Worm (Caenorhabditis elegans): ENCODE measurements around the gene arr-1.
A peak's percentile ranks its signal among the peaks of the same experiment; 100 is the strongest.

The arr-1 gene

DNA sequence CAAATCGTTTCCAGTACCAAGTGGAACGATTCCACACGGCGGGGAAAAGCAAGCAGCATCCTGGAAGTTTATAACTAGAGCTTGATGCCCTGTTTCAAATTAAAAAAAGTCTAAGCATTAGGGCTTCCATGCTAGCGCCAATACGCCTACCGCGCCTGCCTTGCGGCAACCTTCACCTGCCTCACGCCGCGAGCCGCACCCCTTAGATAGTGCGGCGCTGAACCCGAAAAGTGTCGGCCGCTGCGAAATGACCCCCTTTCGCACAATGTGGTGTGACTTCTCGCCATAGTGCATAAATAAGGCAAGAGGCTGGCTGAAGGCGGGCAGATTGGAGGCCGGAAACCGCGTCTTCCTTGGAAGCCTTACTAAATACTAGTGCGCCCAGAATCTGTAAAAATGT, 35.9 kb downstream of the arr-1 start (continued):
- TF ChIP-seq ceh-19 (GFP tag; optimal IDR thresholded peaks at IDR 0.05) (no peak), unc-86 (tag; optimal IDR thresholded peaks at IDR 0.05) (no peak), ceh-9 (tag; optimal IDR thresholded peaks at IDR 0.05) (no peak), elt-2 (tag; optimal IDR thresholded peaks at IDR 0.05) (no peak), npax-4 (tag; optimal IDR thresholded peaks at IDR 0.05) (no peak), ceh-6 (GFP tag; optimal IDR thresholded peaks at IDR 0.05) (no peak), unc-55 (GFP tag; optimal IDR thresholded peaks at IDR 0.05) (no peak), pat-9 (tag; optimal IDR thresholded peaks at IDR 0.05) (no peak), hlh-6 (tag; optimal IDR thresholded peaks at IDR 0.05) (no peak), nhr-11 (tag; optimal IDR thresholded peaks at IDR 0.05) (no peak)

DNA sequence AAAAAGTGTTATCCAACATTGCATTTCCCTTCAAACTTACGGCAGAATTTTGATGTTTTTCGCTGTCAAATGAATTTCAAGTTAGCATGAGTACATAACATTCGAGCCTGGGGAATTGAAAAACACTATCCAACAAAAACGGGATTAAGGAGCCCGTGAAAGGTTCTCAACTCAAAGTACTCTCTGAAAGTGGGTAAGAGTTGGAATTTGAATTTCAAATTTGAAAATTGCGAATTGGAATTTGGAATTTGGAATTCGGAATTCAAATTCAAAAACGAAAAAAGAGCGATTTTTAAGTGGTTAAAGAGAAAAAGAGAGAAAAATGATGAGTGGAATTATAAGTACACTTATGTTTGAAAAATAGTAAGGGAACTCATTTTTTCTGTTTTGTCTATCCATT, 40.7 kb downstream of the arr-1 start, which contains the start of the genes C09E10.3 and dgk-1:
TSS of gene C09E10.3 (minus strand) at position 101 of the 400 bp plus-strand sequence.
TSS of gene dgk-1 (minus strand) at position 183 of the 400 bp plus-strand sequence.
- TF ChIP-seq Y22D7AL.16 (tag; optimal IDR thresholded peaks at IDR 0.05) (no peak), fkh-6 (tag; optimal IDR thresholded peaks at IDR 0.05) (no peak), mec-3 (tag; optimal IDR thresholded peaks at IDR 0.05; ENCODE audit: borderline replicate concordance) (no peak), ceh-2 (tag; optimal IDR thresholded peaks at IDR 0.05) (no peak), ama-1 (optimal IDR thresholded peaks at IDR 0.05) (no peak), pha-2 (tag; optimal IDR thresholded peaks at IDR 0.05) (no peak), nhr-11 (tag; optimal IDR thresholded peaks at IDR 0.05) (no peak), ceh-30 (tag; optimal IDR thresholded peaks at IDR 0.05) (no peak)

DNA sequence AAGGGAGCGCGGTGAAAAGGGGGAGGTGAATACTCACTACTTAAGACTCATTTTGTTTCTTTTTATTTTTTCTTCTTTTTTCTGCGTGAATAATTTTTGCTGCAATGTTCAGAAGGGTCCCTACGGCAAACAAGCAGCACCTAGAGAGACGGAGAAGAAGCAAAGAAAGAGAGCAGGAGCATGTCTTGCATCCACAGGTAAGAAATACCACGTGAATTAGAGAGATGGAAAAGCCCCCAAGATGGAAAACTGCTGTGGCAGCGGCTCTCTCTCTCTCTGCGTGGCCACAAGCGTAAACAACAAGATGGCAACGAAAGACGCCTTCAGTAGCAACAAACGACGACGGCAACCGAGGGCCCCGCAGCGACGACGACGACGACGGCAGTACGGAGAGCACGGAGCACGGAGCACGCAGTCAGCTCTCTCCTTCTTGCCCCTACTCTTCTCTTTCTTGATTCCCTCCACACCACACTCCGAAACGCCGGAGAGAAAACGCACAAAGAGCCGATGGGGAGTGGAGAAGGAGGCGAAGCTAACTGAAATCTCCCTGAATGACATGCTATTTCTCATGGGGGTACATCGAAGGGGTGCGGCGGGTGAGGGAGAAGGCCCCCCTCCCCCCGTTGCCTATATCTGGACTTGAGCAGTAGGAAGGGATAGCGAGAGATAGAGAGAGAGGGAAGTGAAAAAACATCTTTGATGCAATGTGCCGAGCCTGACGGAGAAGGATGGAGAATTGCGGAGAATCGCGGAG, 42.2 kb downstream of the arr-1 start:
- no peak for TF ChIP-seq pag-3 (tag; optimal IDR thresholded peaks at IDR 0.05; ENCODE audit: borderline replicate concordance)
- TF ChIP-seq fkh-10 (GFP tag; optimal IDR thresholded peaks at IDR 0.05): no peak
- TF ChIP-seq gmeb-2 (tag; optimal IDR thresholded peaks at IDR 0.05): no peak
- no peak for TF ChIP-seq C38D4.7 (GFP tag; optimal IDR thresholded peaks at IDR 0.05)
- no peak for TF ChIP-seq ceh-45 (GFP tag; IDR thresholded peaks at IDR 0.05)
- no peak for TF ChIP-seq elt-4 (tag; optimal IDR thresholded peaks at IDR 0.05)
- peak; percentile 34 for TF ChIP-seq lim-6 (tag; optimal IDR thresholded peaks at IDR 0.05)
- no peak for TF ChIP-seq hlh-30 (tag; optimal IDR thresholded peaks at IDR 0.05; ENCODE audit: insufficient read depth)
- peak; percentile 44 for TF ChIP-seq dmd-4 (tag; optimal IDR thresholded peaks at IDR 0.05; ENCODE audit: borderline replicate concordance)
- peak; percentile 60 for TF ChIP-seq nfya-1 (tag; optimal IDR thresholded peaks at IDR 0.05)
- no peak for TF ChIP-seq fax-1 (tag; optimal IDR thresholded peaks at IDR 0.05)
- no peak for TF ChIP-seq eyg-1 (tag; optimal IDR thresholded peaks at IDR 0.05)
- TF ChIP-seq mec-3 (tag; optimal IDR thresholded peaks at IDR 0.05; ENCODE audit: borderline replicate concordance): peak; percentile 57
- TF ChIP-seq K02D7.2 (tag; optimal IDR thresholded peaks at IDR 0.05): no peak
- no peak for TF ChIP-seq sox-2 (GFP tag; IDR thresholded peaks at IDR 0.05)
- TF ChIP-seq nhr-11 (tag; optimal IDR thresholded peaks at IDR 0.05): no peak
- no peak for TF ChIP-seq ceh-6 (GFP tag; optimal IDR thresholded peaks at IDR 0.05)
- TF ChIP-seq tbx-7 (tag; optimal IDR thresholded peaks at IDR 0.05): peak; percentile 39
- TF ChIP-seq ceh-14 (tag; optimal IDR thresholded peaks at IDR 0.05): peak; percentile 76
- peak; percentile 8 for TF ChIP-seq T23F11.4 (GFP tag; optimal IDR thresholded peaks at IDR 0.05)
- no peak for TF ChIP-seq elt-2 (tag; optimal IDR thresholded peaks at IDR 0.05)
- no peak for TF ChIP-seq sox-4 (tag; optimal IDR thresholded peaks at IDR 0.05)
- TF ChIP-seq ama-1 (optimal IDR thresholded peaks at IDR 0.05): no peak
- TF ChIP-seq C08G9.2 (tag; optimal IDR thresholded peaks at IDR 0.05): peak; percentile 55
- TF ChIP-seq fkh-6 (tag; optimal IDR thresholded peaks at IDR 0.05): peak; percentile 37
- peak; percentile 81 for TF ChIP-seq tbx-2 (tag; optimal IDR thresholded peaks at IDR 0.05)
- no peak for TF ChIP-seq pha-4 (tag; optimal IDR thresholded peaks at IDR 0.05)
- TF ChIP-seq ttx-3 (tag; optimal IDR thresholded peaks at IDR 0.05): no peak
- peak; percentile 30 for TF ChIP-seq rnt-1 (tag; optimal IDR thresholded peaks at IDR 0.05)
- TF ChIP-seq unc-42 (tag; optimal IDR thresholded peaks at IDR 0.05): peak; percentile 73
- TF ChIP-seq ceh-22 (tag; optimal IDR thresholded peaks at IDR 0.05): no peak
- TF ChIP-seq ref-2 (tag; optimal IDR thresholded peaks at IDR 0.05): peak; percentile 77
- peak; percentile 82 for TF ChIP-seq ceh-34 (tag; optimal IDR thresholded peaks at IDR 0.05)
- TF ChIP-seq ceh-2 (tag; optimal IDR thresholded peaks at IDR 0.05): no peak
- TF ChIP-seq pat-9 (tag; optimal IDR thresholded peaks at IDR 0.05): no peak
- TF ChIP-seq unc-3 (GFP tag; conservative IDR thresholded peaks at IDR 0.05): no peak
- TF ChIP-seq unc-3 (tag; optimal IDR thresholded peaks at IDR 0.05): peak; percentile 44
- no peak for TF ChIP-seq hlh-15 (tag; optimal IDR thresholded peaks at IDR 0.05)
